Worm (Caenorhabditis elegans): ENCODE measurements around the gene T04G9.7.

- TF ChIP-seq lin-40 (tag; optimal IDR thresholded peaks at IDR 0.05) (no peak), snpc-4 (GFP tag; optimal IDR thresholded peaks at IDR 0.05) (no peak), snpc-4 (tag; optimal IDR thresholded peaks at IDR 0.05) (no peak), madf-10 (tag; optimal IDR thresholded peaks at IDR 0.05) (no peak), ZK185.1 (tag; optimal IDR thresholded peaks at IDR 0.05; ENCODE audit: poor library complexity, severe bottlenecking) (no peak), K11D2.4 (GFP tag; IDR thresholded peaks at IDR 0.05) (no peak), unc-62 (GFP tag; optimal IDR thresholded peaks at IDR 0.05) (no peak), lin-26 (GFP tag; IDR thresholded peaks at IDR 0.05) (no peak)
Observed at ce11 chrX:780027-780426, 9.4 kb downstream of the T04G9.7 start.
